Fruit fly (Drosophila melanogaster): ENCODE data around the gene CG13605.

dm6 chr3R:24102387-24102786 lies 9.8 kb downstream of the CG13605 start:
- no peak for TF ChIP-seq CTCF (optimal IDR thresholded peaks at IDR 0.05)
- TF ChIP-seq CG8478 (optimal IDR thresholded peaks at IDR 0.05) = no peak

Data from S2 (cell line).